Worm (Caenorhabditis elegans): ENCODE measurements around the gene igeg-2.

Gene igeg-2

DNA sequence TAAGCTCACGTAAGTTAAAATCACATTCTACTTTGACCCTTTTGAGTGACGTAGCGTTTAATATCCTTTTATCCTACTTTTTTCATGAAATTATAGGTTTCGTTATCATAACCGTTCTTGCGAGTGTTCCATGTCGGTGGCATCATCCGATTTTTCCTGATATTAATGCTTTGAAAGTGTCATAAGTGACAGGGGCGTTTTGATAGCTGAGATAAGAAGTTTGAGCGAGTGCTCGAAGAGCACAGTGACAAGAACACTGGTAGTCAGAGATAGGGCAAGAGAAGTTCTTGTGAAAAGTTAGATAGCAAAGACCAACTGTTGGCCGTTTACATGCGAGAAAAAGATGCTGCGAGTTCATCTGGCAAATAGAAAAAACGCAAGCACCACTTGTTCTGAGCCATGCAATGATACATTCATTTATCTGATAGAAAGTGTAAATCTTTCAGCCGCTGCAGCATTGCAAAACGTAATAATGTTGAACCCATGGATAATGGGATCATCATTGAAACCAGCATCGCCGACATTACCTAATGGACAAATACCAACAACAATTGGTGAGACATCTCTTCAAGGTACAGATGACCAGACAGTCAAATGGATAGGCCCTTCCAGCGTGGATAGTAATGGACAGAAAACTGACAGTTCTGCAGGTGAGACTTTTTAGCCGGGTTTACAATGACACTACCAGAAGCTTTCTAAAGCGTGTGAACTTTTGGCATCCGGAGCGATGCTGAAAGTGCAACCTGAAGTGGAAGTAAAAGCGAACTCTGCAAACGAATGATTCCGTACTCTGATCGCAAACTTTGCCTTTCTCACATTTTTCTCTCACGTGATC lies 34.8 kb upstream of the igeg-2 start:
- 0 out of 2 replicates have a peak, but pooled peaks have one; percentile 37 for TF ChIP-seq nhr-41 (GFP tag; IDR thresholded peaks at IDR 0.05)
- no peak for TF ChIP-seq F44E2.7 (GFP tag; IDR thresholded peaks at IDR 0.05)
- TF ChIP-seq saeg-2 (GFP tag; IDR thresholded peaks at IDR 0.05) = no peak
- no peak for TF ChIP-seq daf-16 (GFP tag; optimal IDR thresholded peaks at IDR 0.05)
- peak; percentile 60 for TF ChIP-seq daf-16 (tag; optimal IDR thresholded peaks at IDR 0.05)
- no peak for TF ChIP-seq hmg-1.1 (GFP tag; IDR thresholded peaks at IDR 0.05)
- no peak for TF ChIP-seq egl-43 (GFP tag; IDR thresholded peaks at IDR 0.05)
- TF ChIP-seq ces-1 (GFP tag; optimal IDR thresholded peaks at IDR 0.05) = no peak
- TF ChIP-seq ztf-11 (tag; optimal IDR thresholded peaks at IDR 0.05) = no peak
- no peak for TF ChIP-seq Y75B8A.6 (GFP tag; IDR thresholded peaks at IDR 0.05)
- TF ChIP-seq T20F7.1 (GFP tag; optimal IDR thresholded peaks at IDR 0.05) = no peak
- 0 out of 2 replicates have a peak, but pooled peaks have one; percentile 18 for TF ChIP-seq lin-38 (GFP tag; IDR thresholded peaks at IDR 0.05)
- peak; percentile 27; the same call in 1 of the 2 replicates for TF ChIP-seq pha-4 (GFP tag; IDR thresholded peaks at IDR 0.05)
- no peak for TF ChIP-seq pha-4 (tag; optimal IDR thresholded peaks at IDR 0.05)
- TF ChIP-seq R02D3.7 (tag; optimal IDR thresholded peaks at IDR 0.05) = no peak
- no peak for TF ChIP-seq mdt-29 (GFP tag; IDR thresholded peaks at IDR 0.05)
- peak; percentile 84 for TF ChIP-seq hlh-11 (tag; optimal IDR thresholded peaks at IDR 0.05)
- TF ChIP-seq zip-2 (tag; optimal IDR thresholded peaks at IDR 0.05) = no peak
- TF ChIP-seq rbr-2 (tag; optimal IDR thresholded peaks at IDR 0.05) = no peak
- TF ChIP-seq lin-1 (GFP tag; IDR thresholded peaks at IDR 0.05) = peak; percentile 84; the same call in 1 of the 2 replicates
- 0 out of 2 replicates have a peak, but pooled peaks have one; percentile 65 for TF ChIP-seq tra-1 (GFP tag; IDR thresholded peaks at IDR 0.05)
- TF ChIP-seq egl-27 (tag; optimal IDR thresholded peaks at IDR 0.05) = peak; percentile 21
- TF ChIP-seq ztf-7 (tag; optimal IDR thresholded peaks at IDR 0.05) = no peak
- TF ChIP-seq madf-9 (GFP tag; conservative IDR thresholded peaks at IDR 0.05) = no peak
- no peak for TF ChIP-seq fos-1 (tag; optimal IDR thresholded peaks at IDR 0.05)
- peak; percentile 57; the same call in 1 of the 2 replicates for TF ChIP-seq D1046.2 (GFP tag; IDR thresholded peaks at IDR 0.05)
- TF ChIP-seq lsy-2 (tag; optimal IDR thresholded peaks at IDR 0.05) = no peak
- TF ChIP-seq mxl-3 (GFP tag; optimal IDR thresholded peaks at IDR 0.05) = no peak
- no peak for TF ChIP-seq unc-39 (tag; optimal IDR thresholded peaks at IDR 0.05)
- TF ChIP-seq spr-1 (tag; optimal IDR thresholded peaks at IDR 0.05) = no peak
- no peak for TF ChIP-seq nhr-25 (tag; optimal IDR thresholded peaks at IDR 0.05; ENCODE audit: borderline replicate concordance, insufficient read depth)
- no peak for TF ChIP-seq madf-5 (GFP tag; IDR thresholded peaks at IDR 0.05)
- no peak for TF ChIP-seq lir-3 (tag; optimal IDR thresholded peaks at IDR 0.05)
- TF ChIP-seq ceh-32 (tag; optimal IDR thresholded peaks at IDR 0.05; ENCODE audit: poor library complexity) = no peak
- TF ChIP-seq zfp-3 (GFP tag; conservative IDR thresholded peaks at IDR 0.05) = no peak
- TF ChIP-seq arid-1 (GFP tag; conservative IDR thresholded peaks at IDR 0.05) = no peak
- no peak for TF ChIP-seq dmd-9 (GFP tag; IDR thresholded peaks at IDR 0.05)
- no peak for TF ChIP-seq zfp-2 (tag; optimal IDR thresholded peaks at IDR 0.05)
- no peak for TF ChIP-seq ZK337.2 (GFP tag; IDR thresholded peaks at IDR 0.05)
- no peak for TF ChIP-seq jun-1 (tag; optimal IDR thresholded peaks at IDR 0.05)
- peak; percentile 54 for TF ChIP-seq nhr-77 (tag; optimal IDR thresholded peaks at IDR 0.05)
- TF ChIP-seq hlh-30 (tag; optimal IDR thresholded peaks at IDR 0.05; ENCODE audit: insufficient read depth) = peak; percentile 49
- TF ChIP-seq spr-3 (GFP tag; optimal IDR thresholded peaks at IDR 0.05) = no peak
- TF ChIP-seq F49E8.2 (tag; optimal IDR thresholded peaks at IDR 0.05; ENCODE audit: borderline replicate concordance) = no peak
- TF ChIP-seq lin-13 (GFP tag; optimal IDR thresholded peaks at IDR 0.05) = no peak
- TF ChIP-seq unc-62 (GFP tag; optimal IDR thresholded peaks at IDR 0.05 in 1 of 2) = peak in 1 of 2 experiments; percentile 93
- no peak for TF ChIP-seq unc-62 (tag; optimal IDR thresholded peaks at IDR 0.05)
- no peak for TF ChIP-seq ceh-62 (tag; optimal IDR thresholded peaks at IDR 0.05)
- no peak for TF ChIP-seq F26F4.8 (GFP tag; conservative IDR thresholded peaks at IDR 0.05)
- TF ChIP-seq Y5F2A.4 (GFP tag; optimal IDR thresholded peaks at IDR 0.05) = no peak

Measured in whole organism, L4 larva.